Fruit fly (Drosophila melanogaster): ENCODE data around the gene mex1.

The mex1 gene

dm6 chr3L:15534274-15535227 lies 15.2 kb upstream of the mex1 start (continued):
- TF ChIP-seq dmrt11E (tag; optimal IDR thresholded peaks at IDR 0.05) (peak; percentile 75), pros (GFP tag; optimal IDR thresholded peaks at IDR 0.05) (peak; percentile 18), bsh (GFP tag; optimal IDR thresholded peaks at IDR 0.05) (peak; percentile 17 to 40), CG15696 (tag; optimal IDR thresholded peaks at IDR 0.05) (peak; percentile 38), Xrp1 (GFP tag; IDR thresholded peaks at IDR 0.05) (peak; percentile 14; the same call in 1 of the 2 replicates), Antp (GFP tag; optimal IDR thresholded peaks at IDR 0.05) (peak; percentile 45), D19A (tag; optimal IDR thresholded peaks at IDR 0.05) (peak; percentile 39), row (GFP tag; IDR thresholded peaks at IDR 0.05) (peak; percentile 91), Aef1 (GFP tag; IDR thresholded peaks at IDR 0.05) (0 out of 3 replicates have a peak, but pooled peaks have one; percentile 25), CG2120 (GFP tag; optimal IDR thresholded peaks at IDR 0.05) (peak; percentile 76), Mad (GFP tag; optimal IDR thresholded peaks at IDR 0.05) (peak; percentile 35), CG11093 (GFP tag; IDR thresholded peaks at IDR 0.05) (0 out of 3 replicates have a peak, but pooled peaks have one; percentile 16), CG3163 (GFP tag; optimal IDR thresholded peaks at IDR 0.05) (peak; percentile 93), CG10274 (GFP tag; optimal IDR thresholded peaks at IDR 0.05) (peak; percentile 43), HHEX (GFP tag; optimal IDR thresholded peaks at IDR 0.05) (peak; percentile 32), Hmr (GFP tag; optimal IDR thresholded peaks at IDR 0.05) (peak; percentile 79), Eip74EF (GFP tag; optimal IDR thresholded peaks at IDR 0.05) (peak in 1 of 2 experiments; percentile 51), dmrt99B (tag; optimal IDR thresholded peaks at IDR 0.05) (peak; percentile 63), CG6683 (GFP tag; optimal IDR thresholded peaks at IDR 0.05) (peak; percentile 27), vvl (GFP tag; IDR thresholded peaks at IDR 0.05) (peak; percentile 11; the same call in 1 of the 2 replicates), CG15601 (tag; optimal IDR thresholded peaks at IDR 0.05) (peak; percentile 42), fu2 (GFP tag; optimal IDR thresholded peaks at IDR 0.05) (peak; percentile 16), ATbp (GFP tag; optimal IDR thresholded peaks at IDR 0.05) (peak; percentile 52), seq (GFP tag; IDR thresholded peaks at IDR 0.05) (0 out of 2 replicates have a peak, but pooled peaks have one; percentile 16), Deaf1 (tag; optimal IDR thresholded peaks at IDR 0.05) (peak; percentile 32), CG15011 (GFP tag; optimal IDR thresholded peaks at IDR 0.05) (peak; percentile 57), zen (tag; optimal IDR thresholded peaks at IDR 0.05) (peak; percentile 20), CG14014 (GFP tag; IDR thresholded peaks at IDR 0.05) (no peak), slp2 (GFP tag; optimal IDR thresholded peaks at IDR 0.05) (peak; percentile 41), maf-S (GFP tag; optimal IDR thresholded peaks at IDR 0.05) (peak; percentile 28), CG13894 (tag; optimal IDR thresholded peaks at IDR 0.05) (peak; percentile 3), Atf-2 (GFP tag; optimal IDR thresholded peaks at IDR 0.05) (peak; percentile 58), CG30431 (GFP tag; optimal IDR thresholded peaks at IDR 0.05) (peak; percentile 36), ranshi (GFP tag; IDR thresholded peaks at IDR 0.05) (no peak; the same call in 1 of the 2 replicates), Rx (GFP tag; IDR thresholded peaks at IDR 0.05) (no peak), CG4424 (GFP tag; optimal IDR thresholded peaks at IDR 0.05) (peak; percentile 53), shn (GFP tag; optimal IDR thresholded peaks at IDR 0.05) (peak; percentile 48), grau (tag; optimal IDR thresholded peaks at IDR 0.05) (peak; percentile 73), gem (tag; optimal IDR thresholded peaks at IDR 0.05) (peak; percentile 83), az2 (GFP tag; optimal IDR thresholded peaks at IDR 0.05) (peak; percentile 65), CG10462 (GFP tag; optimal IDR thresholded peaks at IDR 0.05) (peak; percentile 49), Chrac-16 (GFP tag; optimal IDR thresholded peaks at IDR 0.05) (peak; percentile 53), twi (tag; optimal IDR thresholded peaks at IDR 0.05) (peak; percentile 30), aop (GFP tag; IDR thresholded peaks at IDR 0.05) (peak; percentile 48; the same call in 1 of the 2 replicates), CG18011 (GFP tag; optimal IDR thresholded peaks at IDR 0.05) (peak; percentile 11), CG17385 (GFP tag; optimal IDR thresholded peaks at IDR 0.05) (peak; percentile 75), scrt (GFP tag; optimal IDR thresholded peaks at IDR 0.05) (peak; percentile 50)

All from whole organism, embryonic.